Worm (Caenorhabditis elegans): ENCODE results near the gene irld-26.

Gene irld-26

DNA sequence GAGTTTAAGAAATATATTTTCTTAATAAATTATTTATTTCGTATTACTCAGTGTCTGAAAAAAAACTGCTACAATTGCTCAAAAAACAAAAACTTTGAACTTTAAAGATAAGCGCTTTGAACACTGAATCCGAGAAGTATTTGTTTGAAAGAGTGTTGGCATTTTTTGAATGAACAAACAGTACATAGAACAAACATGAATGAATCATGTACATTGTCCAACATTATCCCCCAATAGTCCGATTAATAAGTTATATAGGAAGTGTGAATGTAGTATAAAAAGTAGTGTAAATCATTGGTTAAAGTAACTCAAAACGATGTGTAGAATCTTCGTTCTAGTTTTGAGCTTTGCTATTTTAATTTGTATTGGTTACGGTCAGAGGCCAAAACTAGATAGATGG lies 3.3 kb upstream of the irld-26 start, which contains the start of gene F11A5.17:
Gene F11A5.17 (plus strand): TSS at position 301 of the 400 bp plus-strand sequence.
- peak in 1 of 2 experiments; percentile 15 for TF ChIP-seq unc-62 (GFP tag; optimal IDR thresholded peaks at IDR 0.05 in 1 of 2)
- TF ChIP-seq unc-62 (tag; optimal IDR thresholded peaks at IDR 0.05), result no peak
- no peak for TF ChIP-seq ztf-7 (tag; optimal IDR thresholded peaks at IDR 0.05)
- no peak for TF ChIP-seq ZK337.2 (GFP tag; IDR thresholded peaks at IDR 0.05)

DNA sequence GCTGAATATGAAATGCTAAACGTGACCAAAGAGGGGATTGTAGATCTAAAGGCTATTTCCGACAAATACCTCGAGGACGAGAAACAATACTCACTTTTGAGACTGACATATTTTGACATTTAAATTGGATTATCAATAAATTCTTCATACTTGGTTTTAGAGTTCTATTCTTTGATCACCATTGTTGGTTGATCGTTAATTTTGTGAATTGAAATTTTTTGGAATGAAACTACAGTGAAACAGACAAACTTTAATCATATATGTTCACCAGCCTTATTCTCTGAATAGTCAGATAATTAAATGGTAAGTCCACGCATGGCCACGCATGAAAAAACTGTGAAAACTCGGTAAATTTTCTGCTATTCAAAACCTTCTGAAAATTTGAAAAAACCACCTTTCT lies 2.4 kb upstream of the irld-26 start, which contains the start of gene F11A5.18:
Gene F11A5.18 (plus strand): TSS at position 301 of the 400 bp plus-strand sequence.
- TF ChIP-seq gei-8 (GFP tag; optimal IDR thresholded peaks at IDR 0.05) (no peak), lin-15B (tag; optimal IDR thresholded peaks at IDR 0.05) (no peak), Y48G9A.11 (GFP tag; IDR thresholded peaks at IDR 0.05) (no peak), dmd-8 (GFP tag; IDR thresholded peaks at IDR 0.05) (no peak)

DNA sequence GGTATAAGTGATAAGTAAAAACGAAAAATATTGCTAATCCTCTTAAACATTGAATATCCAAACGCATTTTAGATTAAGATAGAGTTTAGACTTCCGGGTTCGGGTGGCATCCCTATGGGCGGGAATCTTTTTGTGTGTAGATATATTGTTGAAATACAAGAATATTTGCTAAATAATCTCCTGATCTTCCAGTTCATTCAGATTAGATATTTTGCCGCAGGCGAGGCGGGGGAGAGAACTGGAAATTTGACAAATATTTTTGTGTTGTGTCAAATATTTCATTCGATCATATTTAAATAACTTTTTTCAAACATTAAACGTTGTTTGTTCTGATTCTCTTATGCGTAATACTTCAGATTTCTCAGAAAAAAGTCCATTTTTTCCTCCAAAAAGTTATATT lies 4.8 kb downstream of the irld-26 start, which contains the start of gene oac-15:
Gene oac-15 (minus strand): TSS at position 101 of the 400 bp plus-strand sequence.
- peak; percentile 80 for TF ChIP-seq aha-1 (tag)
- no peak for TF ChIP-seq nhr-41 (GFP tag; IDR thresholded peaks at IDR 0.05)

DNA sequence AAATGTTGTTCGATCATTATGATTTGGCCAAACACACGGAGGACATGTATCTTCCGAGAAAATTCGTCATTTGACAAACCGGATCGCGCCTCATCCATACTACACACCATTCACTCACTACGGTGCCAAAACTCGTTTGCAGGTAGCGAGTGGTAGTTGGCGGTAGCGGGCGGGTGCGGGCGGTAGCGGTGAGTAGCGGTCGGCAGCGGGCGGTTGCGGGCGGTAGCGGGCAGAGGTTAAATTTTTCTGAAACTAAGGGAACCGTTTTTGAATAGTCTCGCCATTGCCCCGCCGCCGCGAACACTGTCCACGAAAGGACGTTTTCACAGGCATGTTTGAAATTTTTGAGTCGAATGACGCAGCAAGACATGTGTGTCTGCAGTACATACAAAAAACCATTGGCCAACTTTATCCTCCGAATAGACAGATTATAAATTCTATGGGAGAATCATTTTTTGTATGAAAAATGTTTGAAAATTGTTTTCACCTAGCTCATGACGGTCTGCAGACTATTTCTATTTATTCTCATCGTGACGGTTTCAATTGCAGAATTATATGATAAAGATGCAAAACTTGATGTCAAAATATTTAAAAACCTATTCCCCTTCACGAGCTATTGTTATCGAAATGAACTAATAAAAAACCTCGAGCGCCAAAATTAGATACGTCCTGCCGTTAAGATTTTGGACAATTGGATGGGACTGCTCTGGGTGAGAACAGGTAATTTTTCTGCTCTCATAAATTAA lies 5.4 kb downstream of the irld-26 start, which contains the start of gene F11A5.16:
Gene F11A5.16 (plus strand): TSS at position 696 of the 746 bp plus-strand sequence.
- TF ChIP-seq Y48G9A.11 (GFP tag; IDR thresholded peaks at IDR 0.05), result no peak
- TF ChIP-seq set-16 (GFP tag; IDR thresholded peaks at IDR 0.05), result peak; percentile 63

DNA sequence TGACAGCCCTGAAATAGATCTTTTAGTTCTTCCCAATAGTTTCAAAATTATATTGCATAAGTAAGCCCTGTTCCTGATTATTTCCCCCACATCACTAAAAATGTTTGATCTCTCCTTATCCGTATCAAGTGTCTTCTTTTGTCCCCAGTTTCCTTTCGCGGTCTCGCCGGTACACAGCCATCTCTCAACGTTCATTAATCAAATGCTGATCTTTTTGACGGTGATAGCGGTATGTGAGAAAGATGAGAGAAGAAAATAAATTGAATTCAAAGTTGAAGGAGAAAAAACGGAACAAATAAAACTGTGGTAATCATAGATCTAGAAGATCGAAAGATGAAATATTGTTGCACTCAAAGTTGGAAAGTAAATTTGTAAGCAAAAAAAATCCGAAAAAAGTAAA lies 6.7 kb downstream of the irld-26 start:
- TF ChIP-seq mep-1 (tag; optimal IDR thresholded peaks at IDR 0.05), result no peak
- TF ChIP-seq mdt-29 (GFP tag; IDR thresholded peaks at IDR 0.05), result no peak
- peak; percentile 8 for TF ChIP-seq aha-1 (tag)
- TF ChIP-seq nhr-28 (tag; optimal IDR thresholded peaks at IDR 0.05), result peak; percentile 9
- no peak for TF ChIP-seq lin-29 (GFP tag; IDR thresholded peaks at IDR 0.05)
- TF ChIP-seq unc-62 (GFP tag; optimal IDR thresholded peaks at IDR 0.05 in 1 of 2), result peak in 1 of 2 experiments; percentile 60
- TF ChIP-seq unc-62 (tag; optimal IDR thresholded peaks at IDR 0.05), result no peak
- no peak for TF ChIP-seq nhr-48 (tag; optimal IDR thresholded peaks at IDR 0.05)

DNA sequence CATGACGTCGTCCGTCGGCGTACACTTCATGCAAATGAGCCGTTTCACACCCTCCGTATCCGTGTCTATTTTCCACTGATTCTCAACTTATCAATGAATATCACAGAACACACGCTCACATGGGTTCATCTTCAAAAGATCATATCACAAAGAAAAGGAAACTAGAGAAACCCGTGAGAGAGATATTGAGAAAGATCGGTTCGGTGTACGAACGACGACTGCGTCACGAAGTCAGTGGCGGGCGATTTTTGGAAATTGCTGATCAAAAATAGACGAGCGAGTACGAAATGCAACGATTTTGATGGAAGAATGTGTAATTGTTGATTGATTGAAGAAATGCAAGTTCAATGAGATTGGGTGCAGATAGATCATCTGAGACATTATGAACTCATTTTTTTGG lies 8.3 kb downstream of the irld-26 start:
- TF ChIP-seq spr-1 (tag; optimal IDR thresholded peaks at IDR 0.05), result no peak
- TF ChIP-seq F49E8.2 (tag; optimal IDR thresholded peaks at IDR 0.05; ENCODE audit: borderline replicate concordance), result no peak
- no peak for TF ChIP-seq pqm-1 (tag; optimal IDR thresholded peaks at IDR 0.05)
- TF ChIP-seq hlh-11 (tag; optimal IDR thresholded peaks at IDR 0.05), result peak; percentile 65
- no peak for TF ChIP-seq vab-7 (GFP tag; IDR thresholded peaks at IDR 0.05)
- TF ChIP-seq nhr-48 (tag; optimal IDR thresholded peaks at IDR 0.05), result peak; percentile 89
- TF ChIP-seq mdl-1 (tag; optimal IDR thresholded peaks at IDR 0.05), result peak in 1 of 2 experiments; percentile 63
- no peak for TF ChIP-seq mes-2 (tag; optimal IDR thresholded peaks at IDR 0.05; ENCODE audit: poor library complexity, severe bottlenecking)
- TF ChIP-seq nhr-28 (tag; optimal IDR thresholded peaks at IDR 0.05), result peak; percentile 70
- no peak for TF ChIP-seq lin-13 (GFP tag; optimal IDR thresholded peaks at IDR 0.05)
- peak; percentile 41 for TF ChIP-seq hlh-30 (tag; optimal IDR thresholded peaks at IDR 0.05; ENCODE audit: insufficient read depth)
- TF ChIP-seq dmd-6 (GFP tag; IDR thresholded peaks at IDR 0.05), result peak; percentile 90
- 0 out of 2 replicates have a peak, but pooled peaks have one; percentile 29 for TF ChIP-seq tra-1 (GFP tag; IDR thresholded peaks at IDR 0.05)
- no peak for TF ChIP-seq F10B5.3 (tag; optimal IDR thresholded peaks at IDR 0.05)
- no peak for TF ChIP-seq egl-43 (GFP tag; IDR thresholded peaks at IDR 0.05)
- TF ChIP-seq nhr-6 (tag; optimal IDR thresholded peaks at IDR 0.05), result no peak
- peak in 1 of 2 experiments; percentile 82 for TF ChIP-seq unc-62 (GFP tag; optimal IDR thresholded peaks at IDR 0.05 in 1 of 2)
- no peak for TF ChIP-seq unc-62 (tag; optimal IDR thresholded peaks at IDR 0.05)

Measured in whole organism, L4 larva.